Worm (Caenorhabditis elegans) whole organism, young adult: ENCODE results near the gene ZK896.5.

Source experiments
- F10E7.11 ChIP-seq: sonication (generic microtip); optimal IDR thresholded peaks from 2 replicates; lab custom pipeline; 2017; ENCODE audit warnings: mild to moderate bottlenecking, missing genetic modification characterization, moderate library complexity, missing compliant biosample characterization
- F57A8.1 ChIP-seq: fragments of 200-800 bp; sonication (Bioruptor generic); optimal IDR thresholded peaks from 2 replicates; lab custom pipeline; 2018; ENCODE audit warnings: mild to moderate bottlenecking, missing genetic modification characterization, moderate library complexity, missing compliant biosample characterization
- F57C9.4 ChIP-seq: sonication (generic microtip); optimal IDR thresholded peaks from 2 replicates; lab custom pipeline; 2017; ENCODE audit warnings: mild to moderate bottlenecking, missing genetic modification characterization, missing compliant biosample characterization
- mes-4 ChIP-seq: sonication (generic microtip); optimal IDR thresholded peaks from 2 replicates; lab custom pipeline; 2016; ENCODE audit warnings: missing genotype, missing genetic modification characterization, missing compliant biosample characterization
- nfya-1 ChIP-seq: sonication (generic microtip); optimal IDR thresholded peaks from 2 replicates; lab custom pipeline; 2017; ENCODE audit warnings: antibody characterized with exemption, missing compliant biosample characterization, missing genetic modification characterization, borderline replicate concordance; ENCODE audit not compliant: insufficient read depth
- nhr-120 ChIP-seq: fragments of 200-800 bp; sonication (Bioruptor generic); IDR thresholded peaks from 2 replicates; pipeline ENCODE4 v1.3.6; 2022; ENCODE audit warnings: missing genetic modification characterization, missing compliant biosample characterization
- pha-4 ChIP-seq: fragments of 150-350 bp; sonication (generic microtip); optimal IDR thresholded peaks from 2 replicates; lab custom pipeline; 2014; ENCODE audit warnings: missing biosample characterization, missing genetic modification reagents, missing genetic modification characterization
- repo-1 ChIP-seq: sonication (generic microtip); optimal IDR thresholded peaks from 2 replicates; lab custom pipeline; 2017; ENCODE audit warnings: mild to moderate bottlenecking, missing genetic modification characterization, missing compliant biosample characterization
- rpc-1 ChIP-seq, 2 experiments: fragments of 150-350 bp in 1 of 2; sonication (generic microtip) in 1 of 2; optimal IDR thresholded peaks; 2 replicates each; lab custom pipeline; 2014 to 2018; ENCODE audit warnings: missing biosample characterization in 1 of 2, missing genetic modification characterization in 1 of 2, missing genetic modification reagents in 1 of 2, missing genotype in 1 of 2
- snpc-1.1 ChIP-seq: sonication (generic microtip); optimal IDR thresholded peaks from 2 replicates; lab custom pipeline; 2017; ENCODE audit warnings: missing genetic modification characterization, mild to moderate bottlenecking, missing compliant biosample characterization, antibody characterized with exemption, moderate library complexity, missing genotype, missing genetic modification reagents; ENCODE audit not compliant: insufficient read depth
- tbp1 ChIP-seq: fragments of 200-800 bp; sonication (Bioruptor generic); optimal IDR thresholded peaks from 2 replicates; lab custom pipeline; 2018; ENCODE audit warnings: mild to moderate bottlenecking, missing genetic modification characterization, missing compliant biosample characterization
- zfh-2 ChIP-seq: fragments of 200-800 bp; sonication (Bioruptor generic); conservative IDR thresholded peaks from 2 replicates; pipeline ENCODE4 v1.3.6; 2022; ENCODE audit warnings: missing genetic modification reagents, missing genetic modification characterization, missing compliant biosample characterization
- ztf-28 ChIP-seq: fragments of 200-800 bp; sonication (Bioruptor generic); IDR thresholded peaks from 2 replicates; pipeline ENCODE4 v1.3.6; 2022; ENCODE audit warnings: missing genetic modification reagents, missing genetic modification characterization, missing compliant biosample characterization

- TF ChIP-seq nfya-1 (tag; lab: Kevin White, UChicago) (no peak), pha-4 (tag; lab: Kevin White, UChicago) (no peak), F57C9.4 (tag; lab: Kevin White, UChicago) (no peak), repo-1 (tag; lab: Kevin White, UChicago) (no peak), mes-4 (no peak), zfh-2 (GFP tag; lab: Robert Waterston, UW) (no peak), rpc-1 (optimal IDR thresholded peaks at IDR 0.05; lab: Kevin White, UChicago) (no peak), rpc-1 (tag; optimal IDR thresholded peaks at IDR 0.05; lab: Kevin White, UChicago) (no peak), ztf-28 (GFP tag; lab: Robert Waterston, UW) (no peak), nhr-120 (GFP tag; lab: Robert Waterston, UW) (no peak), tbp1 (GFP tag; lab: Kevin White, UChicago) (no peak), F57A8.1 (GFP tag; lab: Kevin White, UChicago) (no peak), F10E7.11 (tag; lab: Kevin White, UChicago) (no peak), snpc-1.1 (tag; lab: Kevin White, UChicago) (no peak)
These were observed 45.1 kb downstream of the ZK896.5 start for ce11 chrIV:12834417-12834731.
